Fruit fly (Drosophila melanogaster): Measurements from ENCODE around the gene Hinfp.
A peak's percentile ranks its signal among the peaks of the same experiment; 100 is the strongest.

The Hinfp gene

dm6 chrX:654949-655348 is 29.6 kb downstream of the Hinfp start:
- TF ChIP-seq CG10631 (GFP tag; optimal IDR thresholded peaks at IDR 0.05) (peak; percentile 92), CG1621 (tag; optimal IDR thresholded peaks at IDR 0.05) (peak; percentile 96), CG8119 (GFP tag; IDR thresholded peaks at IDR 0.05) (peak; percentile 96), CG9139 (GFP tag; optimal IDR thresholded peaks at IDR 0.05) (no peak), esn (GFP tag; optimal IDR thresholded peaks at IDR 0.05) (peak; percentile 96), spab (GFP tag; optimal IDR thresholded peaks at IDR 0.05) (peak; percentile 91), CG10669 (GFP tag; optimal IDR thresholded peaks at IDR 0.05) (peak; percentile 94), cyc (GFP tag; optimal IDR thresholded peaks at IDR 0.05) (peak; percentile 97), Met (GFP tag; optimal IDR thresholded peaks at IDR 0.05) (peak; percentile 97), Eip75B (GFP tag; optimal IDR thresholded peaks at IDR 0.05) (peak; percentile 95), lz (GFP tag; optimal IDR thresholded peaks at IDR 0.05) (peak; percentile 96), CG8632 (GFP tag; optimal IDR thresholded peaks at IDR 0.05) (peak; percentile 93), CG3032 (tag; optimal IDR thresholded peaks at IDR 0.05) (peak; percentile 94), CG4318 (GFP tag; optimal IDR thresholded peaks at IDR 0.05) (no peak), CG34406 (GFP tag; optimal IDR thresholded peaks at IDR 0.05) (peak; percentile 95), Sox102F (GFP tag; optimal IDR thresholded peaks at IDR 0.05) (peak; percentile 96), Sox15 (GFP tag; optimal IDR thresholded peaks at IDR 0.05) (peak; percentile 93), dsx (GFP tag; optimal IDR thresholded peaks at IDR 0.05; ENCODE audit: poor library complexity, severe bottlenecking) (peak; percentile 89), OdsH (GFP tag; optimal IDR thresholded peaks at IDR 0.05) (peak; percentile 97), Gug (GFP tag; IDR thresholded peaks at IDR 0.05) (peak; percentile 97), topi (GFP tag; optimal IDR thresholded peaks at IDR 0.05) (peak; percentile 96), CG6808 (GFP tag; optimal IDR thresholded peaks at IDR 0.05) (peak; percentile 95), Hr38 (GFP tag; optimal IDR thresholded peaks at IDR 0.05) (peak; percentile 86), CG31627 (GFP tag; optimal IDR thresholded peaks at IDR 0.05) (peak; percentile 97), CG6276 (GFP tag; optimal IDR thresholded peaks at IDR 0.05) (peak; percentile 95), Eip78C (GFP tag) (peak; percentile 98), ss (GFP tag; optimal IDR thresholded peaks at IDR 0.05) (peak; percentile 93 to 96), CG7368 (GFP tag; optimal IDR thresholded peaks at IDR 0.05) (peak; percentile 95), CG3919 (GFP tag; optimal IDR thresholded peaks at IDR 0.05) (peak; percentile 96), CG6792 (GFP tag; optimal IDR thresholded peaks at IDR 0.05) (peak; percentile 96), CG32006 (GFP tag; optimal IDR thresholded peaks at IDR 0.05) (peak; percentile 96), vri (GFP tag; optimal IDR thresholded peaks at IDR 0.05) (peak; percentile 95), CG11762 (GFP tag; optimal IDR thresholded peaks at IDR 0.05; ENCODE audit: insufficient read depth) (peak; percentile 94), pdm3 (GFP tag; optimal IDR thresholded peaks at IDR 0.05) (peak; percentile 97), CG11294 (GFP tag; IDR thresholded peaks at IDR 0.05) (peak; percentile 96), Ets21C (GFP tag; optimal IDR thresholded peaks at IDR 0.05) (peak; percentile 94), Hr39 (GFP tag; optimal IDR thresholded peaks at IDR 0.05) (peak; percentile 97), fkh (GFP tag; optimal IDR thresholded peaks at IDR 0.05) (peak; percentile 83), achi (GFP tag; optimal IDR thresholded peaks at IDR 0.05) (peak; percentile 95), CG15336 (GFP tag; IDR thresholded peaks at IDR 0.05) (peak; percentile 98), CG8319 (GFP tag; optimal IDR thresholded peaks at IDR 0.05) (peak; percentile 94), Smox (GFP tag; optimal IDR thresholded peaks at IDR 0.05) (peak; percentile 96), fd59A (GFP tag; optimal IDR thresholded peaks at IDR 0.05) (peak; percentile 94), CG6854 (GFP tag; optimal IDR thresholded peaks at IDR 0.05) (peak; percentile 93), CG6163 (GFP tag; IDR thresholded peaks at IDR 0.05) (peak; percentile 99), CG11902 (GFP tag; optimal IDR thresholded peaks at IDR 0.05) (peak; percentile 93), Sox14 (GFP tag; optimal IDR thresholded peaks at IDR 0.05) (peak; percentile 97), Blimp-1 (GFP tag; optimal IDR thresholded peaks at IDR 0.05) (peak; percentile 87), acj6 (GFP tag; optimal IDR thresholded peaks at IDR 0.05) (peak; percentile 95), salr (GFP tag; optimal IDR thresholded peaks at IDR 0.05) (peak; percentile 82 to 92), eg (GFP tag; IDR thresholded peaks at IDR 0.05) (peak; percentile 99), Ets96B (tag; optimal IDR thresholded peaks at IDR 0.05) (peak; percentile 92)

All from whole organism, prepupa.